Worm (Caenorhabditis elegans) whole organism, L4 larva: ENCODE data around the gene sri-19.

ENCODE experiments used
- D1046.2 ChIP-seq: fragments of 200-800 bp; sonication (Bioruptor generic); IDR thresholded peaks from 2 replicates; pipeline ENCODE4 v1.3.6; 2022; ENCODE audit warnings: missing genetic modification characterization, missing compliant biosample characterization
- F10B5.3 ChIP-seq: sonication (generic microtip); optimal IDR thresholded peaks from 2 replicates; lab custom pipeline; 2016; ENCODE audit warnings: mild to moderate bottlenecking, missing genetic modification characterization, missing compliant biosample characterization
- F26F4.8 ChIP-seq: fragments of 200-800 bp; sonication (Bioruptor generic); conservative IDR thresholded peaks from 2 replicates; pipeline ENCODE4 v1.3.6; 2022; ENCODE audit warnings: missing genetic modification characterization, missing compliant biosample characterization
- F44E2.7 ChIP-seq: fragments of 200-800 bp; sonication (Bioruptor generic); IDR thresholded peaks from 2 replicates; pipeline ENCODE4 v2.1.2; 2022; ENCODE audit warnings: missing genetic modification characterization, missing compliant biosample characterization
- Y48G9A.11 ChIP-seq: fragments of 200-800 bp; sonication (Bioruptor generic); IDR thresholded peaks from 2 replicates; pipeline ENCODE4 v1.3.6; 2022; ENCODE audit warnings: missing genetic modification reagents, missing genetic modification characterization, missing compliant biosample characterization
- Y75B8A.6 ChIP-seq: fragments of 200-800 bp; sonication (Bioruptor generic); IDR thresholded peaks from 2 replicates; pipeline ENCODE4 v1.3.6; 2022; ENCODE audit warnings: missing genetic modification reagents, missing genetic modification characterization, missing compliant biosample characterization
- ZK337.2 ChIP-seq: fragments of 200-800 bp; sonication (Bioruptor generic); IDR thresholded peaks from 2 replicates; pipeline ENCODE4 v1.3.6; 2022; ENCODE audit warnings: missing genetic modification reagents, missing genetic modification characterization, missing compliant biosample characterization
- ZK546.5 ChIP-seq, 2 experiments: sonication (generic microtip); optimal IDR thresholded peaks; 2 replicates each; lab custom pipeline; 2017; ENCODE audit warnings: missing biosample characterization in 2 of 2, missing genetic modification characterization in 2 of 2
- aha-1 ChIP-seq: fragments of 150-350 bp; peaks from one replicate; lab custom pipeline; 2014; ENCODE audit warnings: missing biosample characterization, missing genetic modification characterization
- aly-2 ChIP-seq: sonication (generic microtip); optimal IDR thresholded peaks from 2 replicates; lab custom pipeline; 2018; ENCODE audit warnings: missing biosample characterization, missing genetic modification characterization
- arid-1 ChIP-seq: fragments of 200-800 bp; sonication (Bioruptor generic); conservative IDR thresholded peaks from 2 replicates; pipeline ENCODE4 v1.3.6; 2022; ENCODE audit warnings: missing genetic modification reagents, missing genetic modification characterization, missing compliant biosample characterization
- ceh-20 ChIP-seq: fragments of 200-800 bp; sonication (Bioruptor generic); IDR thresholded peaks from 2 replicates; pipeline ENCODE4 v1.3.6; 2022; ENCODE audit warnings: missing genetic modification reagents, missing genetic modification characterization, missing compliant biosample characterization
- ceh-28 ChIP-seq: fragments of 150-350 bp; optimal IDR thresholded peaks from 2 replicates; lab custom pipeline; 2014; ENCODE audit warnings: missing biosample characterization, missing genetic modification reagents, missing genetic modification characterization
- ceh-32 ChIP-seq: sonication (generic microtip); optimal IDR thresholded peaks from 2 replicates; lab custom pipeline; 2016; ENCODE audit warnings: mild to moderate bottlenecking, missing genetic modification characterization, missing compliant biosample characterization; ENCODE audit not compliant: poor library complexity
- ceh-44 ChIP-seq: fragments of 200-800 bp; sonication (Bioruptor generic); IDR thresholded peaks from 2 replicates; pipeline ENCODE4 v1.3.6; 2022; ENCODE audit warnings: missing genetic modification reagents, missing genetic modification characterization, missing compliant biosample characterization
- ces-1 ChIP-seq: fragments of 150-350 bp; sonication (generic microtip); optimal IDR thresholded peaks from 4 replicates; lab custom pipeline; 2014; ENCODE audit warnings: missing biosample characterization, missing genetic modification reagents, missing genetic modification characterization
- dmd-6 ChIP-seq: fragments of 200-800 bp; sonication (Bioruptor generic); IDR thresholded peaks from 2 replicates; pipeline ENCODE4 v1.3.6; 2022; ENCODE audit warnings: missing genetic modification reagents, missing genetic modification characterization, missing compliant biosample characterization
- dmd-8 ChIP-seq: fragments of 200-800 bp; sonication (Bioruptor generic); IDR thresholded peaks from 2 replicates; pipeline ENCODE4 v1.3.6; 2022; ENCODE audit warnings: missing genetic modification characterization, missing compliant biosample characterization
- dpl-1 ChIP-seq: fragments of 150-350 bp; optimal IDR thresholded peaks from 2 replicates; lab custom pipeline; 2014; ENCODE audit warnings: missing biosample characterization, missing genetic modification reagents, missing genetic modification characterization
- dve-1 ChIP-seq: sonication (generic microtip); optimal IDR thresholded peaks from 2 replicates; lab custom pipeline; 2017; ENCODE audit warnings: antibody characterized with exemption, mild to moderate bottlenecking, missing genetic modification characterization, missing compliant biosample characterization; ENCODE audit not compliant: insufficient read depth
- egl-27 ChIP-seq: sonication (generic microtip); optimal IDR thresholded peaks from 3 replicates; lab custom pipeline; 2017; ENCODE audit warnings: missing biosample characterization, missing genetic modification reagents, missing genetic modification characterization
- fos-1 ChIP-seq: fragments of 150-350 bp; optimal IDR thresholded peaks from 2 replicates; lab custom pipeline; 2014; ENCODE audit warnings: missing biosample characterization, missing genetic modification characterization
- gei-8 ChIP-seq: fragments of 200-800 bp; sonication (Bioruptor generic); optimal IDR thresholded peaks from 2 replicates; lab custom pipeline; 2018; ENCODE audit warnings: mild to moderate bottlenecking, missing genetic modification characterization, missing compliant biosample characterization
- hlh-11 ChIP-seq: fragments of 200-800 bp; sonication (Bioruptor generic); optimal IDR thresholded peaks from 2 replicates; lab custom pipeline; 2018; ENCODE audit warnings: mild to moderate bottlenecking, missing genetic modification characterization, missing compliant biosample characterization
- hlh-30 ChIP-seq: sonication (generic microtip); optimal IDR thresholded peaks from 2 replicates; lab custom pipeline; 2017; ENCODE audit warnings: antibody characterized with exemption, mild to moderate bottlenecking, missing genetic modification characterization, missing compliant biosample characterization; ENCODE audit not compliant: insufficient read depth
- lim-7 ChIP-seq: fragments of 200-800 bp; sonication (Bioruptor generic); IDR thresholded peaks from 2 replicates; pipeline ENCODE4 v1.3.6; 2022; ENCODE audit warnings: missing genetic modification characterization, missing compliant biosample characterization
- lin-39 ChIP-seq: fragments of 150-350 bp; optimal IDR thresholded peaks from 2 replicates; lab custom pipeline; 2014; ENCODE audit warnings: missing biosample characterization, missing genetic modification reagents, missing genetic modification characterization
- madf-5 ChIP-seq, 2 experiments: fragments of 200-800 bp; sonication (Bioruptor generic); IDR thresholded peaks; 2 replicates each; pipeline ENCODE4 v1.3.6; 2022; ENCODE audit warnings: missing compliant biosample characterization in 2 of 2, missing genetic modification characterization in 2 of 2
- madf-9 ChIP-seq: fragments of 200-800 bp; sonication (Bioruptor generic); conservative IDR thresholded peaks from 2 replicates; pipeline ENCODE4 v1.3.6; 2022; ENCODE audit warnings: missing genetic modification reagents, missing genetic modification characterization, missing compliant biosample characterization
- mdl-1 ChIP-seq, 2 experiments: fragments of 150-350 bp in 1 of 2; sonication (generic microtip) in 1 of 2; optimal IDR thresholded peaks; 2 replicates each; lab custom pipeline; 2014 to 2017; ENCODE audit warnings: missing biosample characterization in 2 of 2, missing genetic modification characterization in 2 of 2
- mxl-3 ChIP-seq: fragments of 200-800 bp; sonication (Bioruptor generic); optimal IDR thresholded peaks from 2 replicates; lab custom pipeline; 2018; ENCODE audit warnings: mild to moderate bottlenecking, missing genetic modification characterization, missing compliant biosample characterization
- nhr-10 ChIP-seq: fragments of 150-350 bp; optimal IDR thresholded peaks from 2 replicates; lab custom pipeline; 2014; ENCODE audit warnings: missing biosample characterization, missing genetic modification characterization
- nhr-111 ChIP-seq: fragments of 200-800 bp; sonication (Bioruptor generic); optimal IDR thresholded peaks from 2 replicates; lab custom pipeline; 2018; ENCODE audit warnings: mild to moderate bottlenecking, missing genetic modification characterization, missing compliant biosample characterization
- nhr-25 ChIP-seq: sonication (generic microtip); optimal IDR thresholded peaks from 2 replicates; lab custom pipeline; 2017; ENCODE audit warnings: missing genetic modification characterization, mild to moderate bottlenecking, missing compliant biosample characterization, antibody characterized with exemption, moderate library complexity, borderline replicate concordance; ENCODE audit not compliant: insufficient read depth
- nhr-28 ChIP-seq: fragments of 150-350 bp; optimal IDR thresholded peaks from 2 replicates; lab custom pipeline; 2014; ENCODE audit warnings: missing biosample characterization, missing genetic modification characterization
- nhr-6 ChIP-seq: fragments of 150-350 bp; optimal IDR thresholded peaks from 2 replicates; lab custom pipeline; 2014; ENCODE audit warnings: missing biosample characterization, missing genetic modification characterization
- nhr-76 ChIP-seq: fragments of 150-350 bp; optimal IDR thresholded peaks from 2 replicates; lab custom pipeline; 2014; ENCODE audit warnings: missing biosample characterization, missing genetic modification characterization
- pqm-1 ChIP-seq: sonication (generic microtip); optimal IDR thresholded peaks from 2 replicates; lab custom pipeline; 2017; ENCODE audit warnings: missing biosample characterization, missing genetic modification characterization
- rbr-2 ChIP-seq: sonication (generic microtip); optimal IDR thresholded peaks from 2 replicates; lab custom pipeline; 2016; ENCODE audit warnings: missing genotype, missing genetic modification characterization, missing compliant biosample characterization
- set-16 ChIP-seq: fragments of 200-800 bp; sonication (Bioruptor generic); IDR thresholded peaks from 2 replicates; pipeline ENCODE4 v1.3.6; 2022; ENCODE audit warnings: missing genetic modification reagents, missing genetic modification characterization, missing compliant biosample characterization
- skn-1 ChIP-seq: fragments of 150-350 bp; optimal IDR thresholded peaks from 2 replicates; lab custom pipeline; 2014; ENCODE audit warnings: missing biosample characterization, missing genetic modification characterization
- spr-1 ChIP-seq: sonication (generic microtip); optimal IDR thresholded peaks from 2 replicates; lab custom pipeline; 2016; ENCODE audit warnings: mild to moderate bottlenecking, missing genetic modification characterization, missing compliant biosample characterization
- tra-1 ChIP-seq: fragments of 200-800 bp; sonication (Bioruptor generic); IDR thresholded peaks from 2 replicates; pipeline ENCODE4 v1.3.6; 2022; ENCODE audit warnings: missing genetic modification reagents, missing genetic modification characterization, missing compliant biosample characterization
- unc-62 ChIP-seq, 3 experiments: fragments of 150-350 bp in 1 of 3; sonication (generic microtip); optimal IDR thresholded peaks in 2 of 3; peaks in 1 of 3; 1 replicate in 1 of 3; 2 replicates in 2 of 3; lab custom pipeline; 2014 to 2017; ENCODE audit warnings: missing biosample characterization in 3 of 3, missing genetic modification characterization in 3 of 3, missing genetic modification reagents in 3 of 3, missing genotype in 1 of 3
- zip-2 ChIP-seq: fragments of 150-350 bp; optimal IDR thresholded peaks from 2 replicates; lab custom pipeline; 2014; ENCODE audit warnings: missing biosample characterization, missing genetic modification characterization
- ztf-11 ChIP-seq: fragments of 150-350 bp; optimal IDR thresholded peaks from 2 replicates; lab custom pipeline; 2014; ENCODE audit warnings: missing biosample characterization, missing genetic modification characterization

Gene sri-19

ce11 chrIV:10970767-10971166, 12.6 kb downstream of the sri-19 start:
- TF ChIP-seq aha-1 (tag; lab: Kevin White, UChicago), result peak; percentile 91
- TF ChIP-seq ZK546.5 (tag; optimal IDR thresholded peaks at IDR 0.05; lab: Kevin White, UChicago), result no peak

- peak; percentile 26 for TF ChIP-seq hlh-30 (tag; lab: Kevin White, UChicago)
- TF ChIP-seq mxl-3 (GFP tag; lab: Kevin White, UChicago), result peak; percentile 28
- no peak for TF ChIP-seq ces-1 (GFP tag; lab: Kevin White, UChicago)
- TF ChIP-seq zip-2, result no peak
- TF ChIP-seq dmd-6 (GFP tag; lab: Robert Waterston, UW), result 0 out of 2 replicates have a peak, but pooled peaks have one; percentile 5
- peak; percentile 65 for TF ChIP-seq nhr-28 (tag; lab: Kevin White, UChicago)
- TF ChIP-seq dve-1 (tag; lab: Kevin White, UChicago), result peak; percentile 23
- peak in 1 of 2 experiments; percentile 95 for TF ChIP-seq unc-62 (GFP tag; optimal IDR thresholded peaks at IDR 0.05 in 1 of 2; lab: Kevin White, UChicago)
- TF ChIP-seq unc-62 (tag; optimal IDR thresholded peaks at IDR 0.05; lab: Kevin White, UChicago), result no peak
- peak; percentile 71 for TF ChIP-seq nhr-25
- TF ChIP-seq hlh-11 (tag; lab: Kevin White, UChicago), result peak; percentile 17
- no peak for TF ChIP-seq arid-1
- TF ChIP-seq, all 104 proteins: peak for 8
Observed at ce11 chrIV:10971636-10972199, 13.5 kb downstream of the sri-19 start.

- TF ChIP-seq pqm-1 (tag; lab: Kevin White, UChicago) (no peak), madf-5 (GFP tag; IDR thresholded peaks at IDR 0.05; lab: Robert Waterston, UW) (no peak), hlh-30 (tag; lab: Kevin White, UChicago) (peak; percentile 77), gei-8 (GFP tag; lab: Kevin White, UChicago) (no peak), ZK546.5 (tag; optimal IDR thresholded peaks at IDR 0.05; lab: Kevin White, UChicago) (no peak), dmd-8 (GFP tag; lab: Robert Waterston, UW) (no peak), aha-1 (tag; lab: Kevin White, UChicago) (peak; percentile 50), dpl-1 (GFP tag; lab: Kevin White, UChicago) (no peak), F44E2.7 (no peak), dmd-6 (GFP tag; lab: Robert Waterston, UW) (peak; percentile 55), ceh-28 (no peak), ZK337.2 (no peak), Y48G9A.11 (GFP tag; lab: Robert Waterston, UW) (no peak), D1046.2 (GFP tag; lab: Robert Waterston, UW) (0 out of 2 replicates have a peak, but pooled peaks have one; percentile 33), spr-1 (tag; lab: Kevin White, UChicago) (no peak), rbr-2 (no peak), ceh-20 (peak; percentile 36; the same call in 1 of the 2 replicates), aly-2 (no peak), set-16 (GFP tag; lab: Robert Waterston, UW) (no peak), lim-7 (no peak), mdl-1 (tag; optimal IDR thresholded peaks at IDR 0.05; lab: Kevin White, UChicago) (peak in 1 of 2 experiments; percentile 46), ztf-11 (tag; lab: Kevin White, UChicago) (no peak), madf-9 (GFP tag; lab: Robert Waterston, UW) (no peak), nhr-28 (tag; lab: Kevin White, UChicago) (peak; percentile 70), nhr-76 (tag; lab: Kevin White, UChicago) (no peak), ceh-44 (GFP tag; lab: Robert Waterston, UW) (no peak), fos-1 (tag; lab: Kevin White, UChicago) (no peak), skn-1 (no peak), F10B5.3 (no peak), nhr-6 (peak; percentile 19), F26F4.8 (no peak), ceh-32 (tag; lab: Kevin White, UChicago) (no peak), lin-39 (tag; lab: Kevin White, UChicago) (no peak), nhr-111 (GFP tag; lab: Kevin White, UChicago) (no peak), nhr-10 (tag; lab: Kevin White, UChicago) (no peak), egl-27 (tag; lab: Kevin White, UChicago) (no peak), Y75B8A.6 (GFP tag; lab: Robert Waterston, UW) (no peak), tra-1 (GFP tag; lab: Robert Waterston, UW) (0 out of 2 replicates have a peak, but pooled peaks have one; percentile 51)
Observed at ce11 chrIV:10975968-10976367, 17.8 kb downstream of the sri-19 start.
